Fruit fly (Drosophila melanogaster) whole organism, embryonic: ENCODE data around the gene CG44000.
A peak's percentile ranks its signal among the peaks of the same experiment; 100 is the strongest.

Experiments used
- CG11247 ChIP-seq: fragments of 200-800 bp; sonication (Bioruptor generic); IDR thresholded peaks from 2 replicates; pipeline ENCODE4 v1.3.6; 2022; ENCODE audit warnings: missing biosample characterization, missing genetic modification characterization
- CG13287 ChIP-seq: fragments of 200-800 bp; sonication (Bioruptor generic); IDR thresholded peaks from 2 replicates; pipeline ENCODE4 v1.3.6; 2022; ENCODE audit warnings: missing biosample characterization, missing genetic modification characterization; ENCODE audit not compliant: partially characterized antibody
- CG4360 ChIP-seq: fragments of 200-800 bp; sonication (Bioruptor generic); IDR thresholded peaks from 2 replicates; pipeline ENCODE4 v1.3.6; 2022; ENCODE audit warnings: missing biosample characterization, missing genetic modification characterization
- Deaf1 ChIP-seq: fragments of 200-800 bp; optimal IDR thresholded peaks from 3 replicates; lab custom pipeline; 2019; ENCODE audit warnings: missing biosample characterization, mild to moderate bottlenecking, missing genetic modification characterization, moderate library complexity
- Dek ChIP-seq: fragments of 200-800 bp; sonication (Bioruptor generic); optimal IDR thresholded peaks from 3 replicates; lab custom pipeline; 2019; ENCODE audit warnings: missing biosample characterization, mild to moderate bottlenecking, missing genetic modification characterization, moderate library complexity
- lov ChIP-seq, 2 experiments: fragments of 200-800 bp in 1 of 2; fragments of >200 bp in 1 of 2; sonication (Bioruptor generic) in 1 of 2; IDR thresholded peaks in 1 of 2; optimal IDR thresholded peaks in 1 of 2; 2 replicates in 1 of 2; 3 replicates in 1 of 2; pipeline versions ENCODE4 v1.3.6 to Lab custom; 2017 to 2022; ENCODE audit warnings: missing biosample characterization in 1 of 2, missing genetic modification characterization in 1 of 2
- odd ChIP-seq: fragments of 200-800 bp; sonication (Bioruptor generic); optimal IDR thresholded peaks from 2 replicates; lab custom pipeline; 2017; ENCODE audit warnings: missing biosample characterization, mild to moderate bottlenecking, missing genetic modification characterization
- tap ChIP-seq: fragments of 200-800 bp; optimal IDR thresholded peaks from 3 replicates; lab custom pipeline; 2019; ENCODE audit warnings: missing biosample characterization, mild to moderate bottlenecking, missing genetic modification characterization, moderate library complexity
- vnd ChIP-seq: fragments of 200-800 bp; sonication (Bioruptor generic); IDR thresholded peaks from 3 replicates; pipeline ENCODE4 v1.3.6; 2022; ENCODE audit warnings: missing biosample characterization, missing genetic modification characterization; ENCODE audit not compliant: partially characterized antibody

dm6 chr2L:5096761-5097160, 53.7 kb downstream of the CG44000 start:
- 0 out of 2 replicates have a peak, but pooled peaks have one; percentile 25 for TF ChIP-seq CG4360 (GFP tag; lab: Robert Waterston, UW)
- TF ChIP-seq Deaf1 (tag; lab: Kevin White, UChicago) = peak; percentile 16
- no peak for TF ChIP-seq vnd (GFP tag; lab: Robert Waterston, UW)
- TF ChIP-seq lov (optimal IDR thresholded peaks at IDR 0.05; lab: Kevin White, UChicago) = no peak
- TF ChIP-seq lov (GFP tag; IDR thresholded peaks at IDR 0.05; lab: Robert Waterston, UW) = no peak
- no peak for TF ChIP-seq CG13287 (GFP tag; lab: Robert Waterston, UW)
- no peak for TF ChIP-seq Dek (tag; lab: Kevin White, UChicago)
- no peak for TF ChIP-seq CG11247 (GFP tag; lab: Robert Waterston, UW)
- TF ChIP-seq tap (tag; lab: Kevin White, UChicago) = no peak
- TF ChIP-seq odd (GFP tag; lab: Kevin White, UChicago) = peak; percentile 66
